Fruit fly (Drosophila melanogaster): ENCODE data around the gene CG14834.

dm6 chr3L:7359827-7360323, 13.0 kb upstream of the CG14834 start, which contains the start of gene pst:
- no peak for TF ChIP-seq psq (optimal IDR thresholded peaks at IDR 0.05)
- no peak for TF ChIP-seq Sin3A (optimal IDR thresholded peaks at IDR 0.05)
- TF ChIP-seq insv (optimal IDR thresholded peaks at IDR 0.05) = no peak
- no peak for TF ChIP-seq ttk (optimal IDR thresholded peaks at IDR 0.05)
- TF ChIP-seq Myc (optimal IDR thresholded peaks at IDR 0.05) = no peak
- TF ChIP-seq h (optimal IDR thresholded peaks at IDR 0.05) = no peak
